Worm (Caenorhabditis elegans) whole organism, early embryonic: ENCODE data around the gene faah-6.

Source experiments
- aly-1 ChIP-seq: sonication (generic microtip); optimal IDR thresholded peaks from 2 replicates; lab custom pipeline; 2016; ENCODE audit warnings: missing genetic modification characterization, missing compliant biosample characterization
- ama-1 ChIP-seq: fragments of 150-350 bp; optimal IDR thresholded peaks from 2 replicates; lab custom pipeline; 2014
- ets-7 ChIP-seq: sonication (generic microtip); optimal IDR thresholded peaks from 2 replicates; lab custom pipeline; 2016; ENCODE audit warnings: missing genotype, missing genetic modification characterization, missing compliant biosample characterization
- hnd-1 ChIP-seq: sonication (generic microtip); optimal IDR thresholded peaks from 2 replicates; lab custom pipeline; 2016; ENCODE audit warnings: missing genetic modification characterization, missing compliant biosample characterization
- tbx-11 ChIP-seq: fragments of 200-800 bp; sonication (Bioruptor generic); IDR thresholded peaks from 2 replicates; pipeline ENCODE4 v1.3.6; 2022; ENCODE audit warnings: missing genetic modification characterization, missing compliant biosample characterization

DNA sequence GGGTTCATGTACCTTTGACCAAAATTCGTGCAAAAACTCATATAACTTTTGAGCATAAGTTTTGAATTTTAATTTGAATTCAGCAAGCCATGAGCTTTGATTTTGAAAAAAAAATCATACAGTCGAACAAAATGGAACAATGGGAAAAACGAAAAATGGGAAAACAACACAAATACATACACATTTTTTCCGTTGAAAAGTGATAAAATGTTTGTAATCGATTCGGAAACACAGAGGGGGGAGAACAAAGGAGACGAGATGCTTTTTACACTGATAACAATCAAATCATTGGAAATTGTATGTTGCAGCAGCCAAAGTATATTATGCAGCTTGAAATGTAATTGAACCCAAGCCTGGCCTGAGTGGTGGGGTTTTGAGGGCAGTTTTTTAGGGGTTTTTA is 19.1 kb upstream of the faah-6 start:
- TF ChIP-seq ama-1 (no peak), aly-1 (tag; lab: Kevin White, UChicago) (no peak), tbx-11 (no peak), ets-7 (tag; lab: Kevin White, UChicago) (no peak), hnd-1 (tag; lab: Kevin White, UChicago) (no peak)
